Worm (Caenorhabditis elegans): ENCODE results near the gene bra-2.

DNA sequence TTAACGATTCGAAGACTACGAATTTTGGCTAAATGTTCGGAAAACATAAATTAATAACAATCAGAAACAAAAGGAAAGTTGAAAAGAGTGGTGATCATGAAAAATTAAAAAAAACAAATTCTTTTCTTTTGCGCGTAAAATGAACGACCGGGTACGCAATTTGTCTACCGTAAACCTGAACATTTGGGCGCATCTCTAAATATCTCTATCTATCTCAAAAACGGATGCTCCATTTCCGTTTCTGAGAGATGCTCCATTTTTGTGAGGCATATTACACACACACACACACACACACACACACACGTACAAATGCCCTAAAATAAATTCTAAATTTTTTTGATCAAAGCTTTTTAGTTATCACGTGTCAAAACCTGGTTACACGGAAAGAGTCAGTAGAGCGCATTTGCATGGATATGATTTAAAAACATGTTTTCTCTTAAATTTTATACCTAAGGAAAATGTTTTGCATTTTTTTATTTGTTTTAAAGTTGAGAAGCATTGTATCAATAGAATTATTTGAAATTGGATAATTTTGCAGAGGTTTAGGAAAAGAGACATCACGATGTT lies 22.0 kb upstream of the bra-2 start:
- TF ChIP-seq C08G9.2 (tag; optimal IDR thresholded peaks at IDR 0.05): no peak
- no peak for TF ChIP-seq elt-2 (tag; optimal IDR thresholded peaks at IDR 0.05)
- no peak for TF ChIP-seq ceh-48 (tag; optimal IDR thresholded peaks at IDR 0.05)
- TF ChIP-seq ama-1 (optimal IDR thresholded peaks at IDR 0.05): no peak
- TF ChIP-seq sox-2 (GFP tag; IDR thresholded peaks at IDR 0.05): no peak
- no peak for TF ChIP-seq rnt-1 (tag; optimal IDR thresholded peaks at IDR 0.05)
- TF ChIP-seq nhr-11 (tag; optimal IDR thresholded peaks at IDR 0.05): no peak

Data from whole organism, late embryonic.